Fruit fly (Drosophila melanogaster): ENCODE results near the gene Dad.

Gene Dad

DNA sequence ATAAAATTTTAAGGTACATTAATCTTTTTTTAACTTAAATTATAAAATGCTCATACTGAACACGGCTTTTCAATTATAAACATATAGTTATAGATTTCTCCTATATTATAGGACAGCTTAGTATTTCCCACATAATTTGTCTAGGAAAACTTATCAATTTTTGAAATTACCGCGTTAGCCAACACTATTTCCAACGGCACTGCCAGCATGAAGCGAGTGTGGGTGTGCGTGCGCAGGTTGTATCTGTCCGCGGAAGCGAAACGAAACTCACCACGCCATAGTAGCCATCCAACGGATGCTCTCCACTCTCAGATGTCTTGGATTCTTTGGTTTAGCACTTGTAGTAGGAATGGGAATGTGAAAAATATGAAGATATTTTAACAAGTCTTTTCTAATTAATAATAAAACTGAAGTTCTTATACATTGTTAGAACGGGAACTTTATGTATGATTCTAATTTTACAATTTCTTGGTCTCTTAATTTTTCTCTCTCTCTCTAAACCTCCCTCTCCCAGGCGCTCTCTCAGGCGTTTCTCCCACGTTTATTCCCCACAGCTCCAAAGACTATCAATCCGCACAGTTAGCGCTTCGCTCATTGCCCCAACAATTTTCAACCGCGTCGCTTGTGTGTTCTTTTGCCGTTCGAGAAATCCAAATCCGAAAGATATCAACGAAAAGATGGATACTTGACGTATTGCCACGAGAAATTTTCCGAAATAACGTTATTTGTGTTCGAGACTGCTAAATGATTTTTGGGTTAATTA lies at the start of gene Dad (continued):
- TF ChIP-seq unpg (GFP tag; optimal IDR thresholded peaks at IDR 0.05): peak; percentile 32
- TF ChIP-seq HmgD (GFP tag; optimal IDR thresholded peaks at IDR 0.05): no peak
- TF ChIP-seq CG17912 (GFP tag; optimal IDR thresholded peaks at IDR 0.05): no peak
- TF ChIP-seq Lim3 (GFP tag; IDR thresholded peaks at IDR 0.05): no peak
- no peak for TF ChIP-seq eyg (GFP tag; optimal IDR thresholded peaks at IDR 0.05)
- TF ChIP-seq Ets97D (GFP tag; optimal IDR thresholded peaks at IDR 0.05): peak; percentile 5
- TF ChIP-seq Atf6 (GFP tag; IDR thresholded peaks at IDR 0.05): no peak
- TF ChIP-seq nau (GFP tag; optimal IDR thresholded peaks at IDR 0.05): no peak
- no peak for TF ChIP-seq Ravus (GFP tag; IDR thresholded peaks at IDR 0.05)
- TF ChIP-seq GATAe (GFP tag; conservative IDR thresholded peaks at IDR 0.05): no peak
- no peak for TF ChIP-seq CG8388 (GFP tag; optimal IDR thresholded peaks at IDR 0.05)
- TF ChIP-seq CG4854 (GFP tag; optimal IDR thresholded peaks at IDR 0.05): peak; percentile 12
- peak; percentile 40 for TF ChIP-seq CG15601 (tag; optimal IDR thresholded peaks at IDR 0.05)
- peak; percentile 9 for TF ChIP-seq CG11723 (GFP tag; optimal IDR thresholded peaks at IDR 0.05)
- no peak; the same call in 1 of the 2 replicates for TF ChIP-seq CG4360 (GFP tag; IDR thresholded peaks at IDR 0.05)
- no peak for TF ChIP-seq CG12155 (GFP tag; optimal IDR thresholded peaks at IDR 0.05)
- peak; percentile 32 for TF ChIP-seq CG17385 (GFP tag; optimal IDR thresholded peaks at IDR 0.05)
- TF ChIP-seq CG9609 (GFP tag; optimal IDR thresholded peaks at IDR 0.05): no peak
- TF ChIP-seq H2.0 (GFP tag; IDR thresholded peaks at IDR 0.05): no peak
- no peak for TF ChIP-seq ind (GFP tag; optimal IDR thresholded peaks at IDR 0.05)
- no peak for TF ChIP-seq br (optimal IDR thresholded peaks at IDR 0.05)
- TF ChIP-seq al (GFP tag; IDR thresholded peaks at IDR 0.05): no peak
- TF ChIP-seq CG3065 (GFP tag; optimal IDR thresholded peaks at IDR 0.05): no peak
- 0 out of 2 replicates have a peak, but pooled peaks have one; percentile 16 for TF ChIP-seq rib (GFP tag; IDR thresholded peaks at IDR 0.05)
- peak; percentile 7 for TF ChIP-seq sd (tag; optimal IDR thresholded peaks at IDR 0.05)
- peak; percentile 19; the same call in 1 of the 2 replicates for TF ChIP-seq Rfx (GFP tag; IDR thresholded peaks at IDR 0.05)
- TF ChIP-seq CG6654 (GFP tag; optimal IDR thresholded peaks at IDR 0.05): no peak
- no peak for TF ChIP-seq CG12236 (GFP tag; optimal IDR thresholded peaks at IDR 0.05)
- no peak for TF ChIP-seq bcd (GFP tag; optimal IDR thresholded peaks at IDR 0.05)
- no peak for TF ChIP-seq CG17186 (GFP tag; optimal IDR thresholded peaks at IDR 0.05)
- no peak for TF ChIP-seq grau (tag; optimal IDR thresholded peaks at IDR 0.05)
- TF ChIP-seq chm (GFP tag; IDR thresholded peaks at IDR 0.05): peak; percentile 83
- TF ChIP-seq CG14050 (GFP tag; IDR thresholded peaks at IDR 0.05): no peak
- TF ChIP-seq klu (GFP tag; IDR thresholded peaks at IDR 0.05): no peak; the same call in 1 of the 2 replicates
- no peak for TF ChIP-seq CG11398 (GFP tag; optimal IDR thresholded peaks at IDR 0.05)
- no peak for TF ChIP-seq CG16779 (GFP tag; IDR thresholded peaks at IDR 0.05)
- TF ChIP-seq ATbp (GFP tag; optimal IDR thresholded peaks at IDR 0.05): no peak
- no peak for TF ChIP-seq CG1647 (GFP tag; optimal IDR thresholded peaks at IDR 0.05)
- no peak for TF ChIP-seq CG12942 (GFP tag; optimal IDR thresholded peaks at IDR 0.05)
- TF ChIP-seq bsh (GFP tag; optimal IDR thresholded peaks at IDR 0.05): peak in 1 of 2 experiments; percentile 23
- TF ChIP-seq CG14860 (GFP tag; IDR thresholded peaks at IDR 0.05; ENCODE audit: partially characterized antibody): no peak
- TF ChIP-seq Dp (GFP tag; optimal IDR thresholded peaks at IDR 0.05): peak; percentile 96
- no peak for TF ChIP-seq CG7928 (GFP tag; optimal IDR thresholded peaks at IDR 0.05)
- no peak for TF ChIP-seq CG6689 (GFP tag; IDR thresholded peaks at IDR 0.05)
- peak; percentile 48 for TF ChIP-seq Hmr (GFP tag; optimal IDR thresholded peaks at IDR 0.05)
- TF ChIP-seq CG11504 (tag; optimal IDR thresholded peaks at IDR 0.05): no peak
- no peak for TF ChIP-seq Fer3 (tag; optimal IDR thresholded peaks at IDR 0.05)
- no peak for TF ChIP-seq Hr51 (GFP tag; optimal IDR thresholded peaks at IDR 0.05)
- TF ChIP-seq CG10959 (GFP tag; IDR thresholded peaks at IDR 0.05): no peak
- no peak for TF ChIP-seq twi (tag; optimal IDR thresholded peaks at IDR 0.05)

Data from whole organism, embryonic.